Worm (Caenorhabditis elegans): ENCODE data around the gene itsn-1.

itsn-1 gene

ce11 chrIV:17087384-17088099 is 31.9 kb upstream of the itsn-1 start, which contains the start of the genes snx-13 and snr-1 (continued):
- TF ChIP-seq Y79H2A.3 (GFP tag; conservative IDR thresholded peaks at IDR 0.05) (peak; percentile 82; the same call in 1 of the 2 replicates), ztf-18 (tag; optimal IDR thresholded peaks at IDR 0.05) (peak; percentile 70), ztf-3 (GFP tag; optimal IDR thresholded peaks at IDR 0.05) (no peak), nhr-120 (GFP tag; IDR thresholded peaks at IDR 0.05) (no peak), B0019.2 (GFP tag; conservative IDR thresholded peaks at IDR 0.05) (0 out of 2 replicates have a peak, but pooled peaks have one; percentile 12), mxl-1 (tag; optimal IDR thresholded peaks at IDR 0.05) (peak; percentile 27), him-1 (tag; optimal IDR thresholded peaks at IDR 0.05) (no peak), snpc-1.3 (tag; optimal IDR thresholded peaks at IDR 0.05; ENCODE audit: insufficient read depth) (peak; percentile 22), pha-4 (tag; optimal IDR thresholded peaks at IDR 0.05) (no peak), dox-1 (GFP tag; IDR thresholded peaks at IDR 0.05) (peak; percentile 91), sptf-2 (GFP tag; optimal IDR thresholded peaks at IDR 0.05) (no peak), lin-26 (GFP tag; IDR thresholded peaks at IDR 0.05) (no peak), lag-1 (GFP tag; IDR thresholded peaks at IDR 0.05) (no peak), lin-54 (GFP tag; optimal IDR thresholded peaks at IDR 0.05) (peak; percentile 83), hrde-1 (tag; optimal IDR thresholded peaks at IDR 0.05; ENCODE audit: borderline replicate concordance) (peak; percentile 42), B0035.1 (tag; optimal IDR thresholded peaks at IDR 0.05) (no peak), ekl-4 (GFP tag; IDR thresholded peaks at IDR 0.05) (peak; percentile 68; the same call in 1 of the 2 replicates), K12H6.12 (tag; optimal IDR thresholded peaks at IDR 0.05) (peak; percentile 86), bed-2 (GFP tag; IDR thresholded peaks at IDR 0.05) (peak; percentile 77), rcor-1 (GFP tag; IDR thresholded peaks at IDR 0.05) (peak; percentile 54; the same call in 1 of the 2 replicates), B0261.1 (tag; optimal IDR thresholded peaks at IDR 0.05) (peak; percentile 20), atf-7 (tag; optimal IDR thresholded peaks at IDR 0.05) (no peak), ama-1 (optimal IDR thresholded peaks at IDR 0.05) (no peak), ama-1 (GFP tag; optimal IDR thresholded peaks at IDR 0.05) (no peak), attf-5 (GFP tag; optimal IDR thresholded peaks at IDR 0.05) (peak; percentile 96), T07F8.4 (tag; optimal IDR thresholded peaks at IDR 0.05) (peak; percentile 24), F49E8.2 (tag; optimal IDR thresholded peaks at IDR 0.05; ENCODE audit: insufficient read depth) (peak; percentile 64), K11D2.4 (GFP tag; IDR thresholded peaks at IDR 0.05) (no peak; the same call in 1 of the 2 replicates), snpc-4 (GFP tag; optimal IDR thresholded peaks at IDR 0.05) (peak; percentile 73), snpc-4 (tag; optimal IDR thresholded peaks at IDR 0.05) (peak; percentile 36 to 91 (median 73)), fkh-3 (tag; optimal IDR thresholded peaks at IDR 0.05) (no peak), lsl-1 (GFP tag; optimal IDR thresholded peaks at IDR 0.05) (peak; percentile 49), mel-28 (tag; optimal IDR thresholded peaks at IDR 0.05; ENCODE audit: borderline replicate concordance) (no peak), F39B2.1 (GFP tag; IDR thresholded peaks at IDR 0.05) (no peak), madf-3 (GFP tag; IDR thresholded peaks at IDR 0.05) (peak; percentile 99), ZK185.1 (tag; optimal IDR thresholded peaks at IDR 0.05; ENCODE audit: poor library complexity, severe bottlenecking) (peak; percentile 55), ceh-79 (tag; optimal IDR thresholded peaks at IDR 0.05) (no peak), zim-3 (tag; optimal IDR thresholded peaks at IDR 0.05) (no peak), hlh-12 (tag; optimal IDR thresholded peaks at IDR 0.05) (no peak), F55B11.4 (tag; optimal IDR thresholded peaks at IDR 0.05; ENCODE audit: borderline replicate concordance, insufficient read depth) (no peak), ceh-40 (GFP tag; IDR thresholded peaks at IDR 0.05) (no peak), F33H1.4 (GFP tag; IDR thresholded peaks at IDR 0.05) (0 out of 2 replicates have a peak, but pooled peaks have one; percentile 18), somi-1 (GFP tag; optimal IDR thresholded peaks at IDR 0.05) (peak; percentile 24), attf-3 (GFP tag; conservative IDR thresholded peaks at IDR 0.05) (no peak; the same call in 1 of the 2 replicates), madf-6 (GFP tag; IDR thresholded peaks at IDR 0.05) (peak; percentile 54), aptf-3 (GFP tag; IDR thresholded peaks at IDR 0.05) (no peak), rec-8 (tag; optimal IDR thresholded peaks at IDR 0.05) (peak; percentile 33 to 37)
